Worm (Caenorhabditis elegans): ENCODE measurements around the gene fbn-1.

ce11 chrIII:7608223-7608622 is 17.0 kb upstream of the fbn-1 start, which contains the start of gene T04A6.3:
- no peak for TF ChIP-seq ZK546.5 (tag; optimal IDR thresholded peaks at IDR 0.05)
- TF ChIP-seq ceh-16 (tag; optimal IDR thresholded peaks at IDR 0.05) = no peak
- no peak for TF ChIP-seq ztf-11 (tag; optimal IDR thresholded peaks at IDR 0.05)
- TF ChIP-seq ama-1 (optimal IDR thresholded peaks at IDR 0.05) = no peak
- no peak for TF ChIP-seq ceh-82 (tag; optimal IDR thresholded peaks at IDR 0.05)
- no peak for TF ChIP-seq R02D3.7 (tag; optimal IDR thresholded peaks at IDR 0.05)
- no peak for TF ChIP-seq sma-3 (GFP tag; optimal IDR thresholded peaks at IDR 0.05)
- TF ChIP-seq sem-4 (tag; optimal IDR thresholded peaks at IDR 0.05) = no peak

Measured in whole organism, L2 larva.